Fruit fly (Drosophila melanogaster) whole organism, embryonic: Measurements from ENCODE around the gene wus.

ENCODE experiments used
- CG10147 ChIP-seq: fragments of 200-800 bp; sonication (Bioruptor generic); optimal IDR thresholded peaks from 2 replicates; lab custom pipeline; 2019; ENCODE audit warnings: missing biosample characterization, mild to moderate bottlenecking, missing genetic modification characterization, moderate library complexity
- CG10366 ChIP-seq: fragments of 200-800 bp; sonication (Bioruptor generic); IDR thresholded peaks from 2 replicates; pipeline ENCODE4 v1.3.6; 2022; ENCODE audit warnings: missing biosample characterization, missing genetic modification characterization
- CG11504 ChIP-seq: fragments of 200-800 bp; sonication (Bioruptor generic); optimal IDR thresholded peaks from 3 replicates; lab custom pipeline; 2019; ENCODE audit warnings: missing biosample characterization, mild to moderate bottlenecking, missing genetic modification characterization, moderate library complexity
- CG12769 ChIP-seq: fragments of 200-800 bp; sonication (Bioruptor generic); optimal IDR thresholded peaks from 2 replicates; lab custom pipeline; 2019; ENCODE audit warnings: missing biosample characterization, mild to moderate bottlenecking, missing genetic modification characterization, moderate library complexity
- CG13296 ChIP-seq: fragments of 200-800 bp; sonication (Bioruptor generic); optimal IDR thresholded peaks from 3 replicates; lab custom pipeline; 2018; ENCODE audit warnings: missing biosample characterization, mild to moderate bottlenecking, missing genetic modification characterization
- CG14710 ChIP-seq: fragments of 200-800 bp; sonication (Bioruptor generic); optimal IDR thresholded peaks from 3 replicates; lab custom pipeline; 2019; ENCODE audit warnings: missing biosample characterization, mild to moderate bottlenecking, missing genetic modification characterization, moderate library complexity
- CG15011 ChIP-seq: fragments of 200-800 bp; sonication (Bioruptor generic); optimal IDR thresholded peaks from 3 replicates; lab custom pipeline; 2018; ENCODE audit warnings: missing biosample characterization, mild to moderate bottlenecking, missing genetic modification characterization
- CG15601 ChIP-seq: fragments of 200-800 bp; sonication (Bioruptor generic); optimal IDR thresholded peaks from 3 replicates; lab custom pipeline; 2019; ENCODE audit warnings: missing biosample characterization, mild to moderate bottlenecking, missing genetic modification characterization, moderate library complexity
- CG1602 ChIP-seq: fragments of 200-800 bp; sonication (Bioruptor generic); optimal IDR thresholded peaks from 3 replicates; lab custom pipeline; 2016; ENCODE audit warnings: missing biosample characterization, missing genetic modification characterization
- CG1647 ChIP-seq: fragments of 200-800 bp; sonication (Bioruptor generic); optimal IDR thresholded peaks from 3 replicates; lab custom pipeline; 2016; ENCODE audit warnings: missing biosample characterization, missing genetic modification characterization
- CG17361 ChIP-seq: fragments of 200-800 bp; sonication (Bioruptor generic); IDR thresholded peaks from 3 replicates; pipeline ENCODE4 v1.3.6; 2022; ENCODE audit warnings: missing biosample characterization, missing genetic modification characterization
- CG17612 ChIP-seq: fragments of 200-800 bp; sonication (Bioruptor generic); IDR thresholded peaks from 2 replicates; pipeline ENCODE4 v1.3.6; 2022; ENCODE audit warnings: missing biosample characterization, missing genetic modification characterization
- CG18476 ChIP-seq: fragments of 200-800 bp; sonication (Bioruptor generic); optimal IDR thresholded peaks from 2 replicates; lab custom pipeline; 2016; ENCODE audit warnings: missing biosample characterization, mild to moderate bottlenecking, missing genetic modification characterization
- CG31441 ChIP-seq: fragments of 200-800 bp; sonication (Bioruptor generic); IDR thresholded peaks from 2 replicates; pipeline ENCODE4 v1.3.6; 2022; ENCODE audit warnings: missing biosample characterization, missing genetic modification characterization
- CG4328 ChIP-seq: fragments of 200-800 bp; sonication (Bioruptor generic); optimal IDR thresholded peaks from 3 replicates; lab custom pipeline; 2017; ENCODE audit warnings: missing biosample characterization, missing genetic modification reagents, missing genetic modification characterization
- CG7372 ChIP-seq: fragments of 200-800 bp; sonication (Bioruptor generic); IDR thresholded peaks from 2 replicates; pipeline ENCODE4 v1.3.6; 2022; ENCODE audit warnings: missing biosample characterization, missing genetic modification characterization
- CG8281 ChIP-seq: fragments of 200-800 bp; sonication (Bioruptor generic); optimal IDR thresholded peaks from 2 replicates; lab custom pipeline; 2018; ENCODE audit warnings: missing biosample characterization, mild to moderate bottlenecking, missing genetic modification characterization, moderate library complexity
- CG8290 ChIP-seq, 3 experiments: fragments of 200-800 bp; sonication (Bioruptor generic); optimal IDR thresholded peaks; 2 replicates each; lab custom pipeline; 2016 to 2019; ENCODE audit warnings: missing biosample characterization in 3 of 3, missing genetic modification characterization in 3 of 3, mild to moderate bottlenecking in 2 of 3, moderate library complexity in 1 of 3
- CG8359 ChIP-seq: fragments of 200-800 bp; sonication (Bioruptor generic); optimal IDR thresholded peaks from 2 replicates; lab custom pipeline; 2017; ENCODE audit warnings: missing biosample characterization, mild to moderate bottlenecking, missing genetic modification characterization, borderline replicate concordance
- Chrac-16 ChIP-seq: fragments of 200-800 bp; sonication (Bioruptor generic); optimal IDR thresholded peaks from 3 replicates; lab custom pipeline; 2016; ENCODE audit warnings: missing biosample characterization, missing genetic modification characterization
- Ets65A ChIP-seq: fragments of 200-800 bp; sonication (Bioruptor generic); peaks from one replicate; lab custom pipeline; 2016; ENCODE audit warnings: missing biosample characterization, missing genetic modification characterization
- H2.0 ChIP-seq: fragments of 200-800 bp; sonication (Bioruptor generic); IDR thresholded peaks from 2 replicates; pipeline ENCODE4 v1.3.6; 2022; ENCODE audit warnings: missing biosample characterization, missing genetic modification characterization
- Meics ChIP-seq: fragments of 200-800 bp; sonication (Bioruptor generic); optimal IDR thresholded peaks from 2 replicates; lab custom pipeline; 2017; ENCODE audit warnings: missing biosample characterization, mild to moderate bottlenecking, missing genetic modification characterization
- NFAT ChIP-seq: fragments of 200-800 bp; sonication (Bioruptor generic); IDR thresholded peaks from 2 replicates; pipeline ENCODE4 v1.3.6; 2022; ENCODE audit warnings: missing biosample characterization, missing genetic modification characterization
- Oaz ChIP-seq: fragments of 200-800 bp; sonication (Bioruptor generic); IDR thresholded peaks from 2 replicates; pipeline ENCODE4 v1.3.6; 2022; ENCODE audit warnings: missing biosample characterization, missing genetic modification characterization
- Rfx ChIP-seq: fragments of 200-800 bp; sonication (Bioruptor generic); IDR thresholded peaks from 2 replicates; pipeline ENCODE4 v1.3.6; 2022; ENCODE audit warnings: missing biosample characterization, missing genetic modification characterization
- Spps ChIP-seq: fragments of 200-800 bp; sonication (Bioruptor generic); optimal IDR thresholded peaks from 2 replicates; lab custom pipeline; 2018; ENCODE audit warnings: missing biosample characterization, mild to moderate bottlenecking, missing genetic modification characterization
- Taf1 ChIP-seq: fragments of 200-800 bp; sonication (Bioruptor generic); IDR thresholded peaks from 2 replicates; pipeline ENCODE4 v1.3.6; 2022; ENCODE audit warnings: missing biosample characterization, missing genetic modification characterization
- az2 ChIP-seq: fragments of 200-800 bp; sonication (Bioruptor generic); optimal IDR thresholded peaks from 3 replicates; lab custom pipeline; 2016; ENCODE audit warnings: missing biosample characterization, missing genetic modification characterization
- caup ChIP-seq: fragments of 200-800 bp; sonication (Bioruptor generic); optimal IDR thresholded peaks from 3 replicates; lab custom pipeline; 2017; ENCODE audit warnings: missing biosample characterization, mild to moderate bottlenecking, missing genetic modification characterization, moderate library complexity; ENCODE audit not compliant: severe bottlenecking
- crol ChIP-seq: fragments of 200-800 bp; sonication (Bioruptor generic); IDR thresholded peaks from 2 replicates; pipeline ENCODE4 v1.3.6; 2022; ENCODE audit warnings: missing biosample characterization, missing genetic modification characterization
- dan ChIP-seq: fragments of 200-800 bp; sonication (Bioruptor generic); IDR thresholded peaks from 2 replicates; pipeline ENCODE4 v1.3.6; 2022; ENCODE audit warnings: missing biosample characterization, missing genetic modification characterization
- dpn ChIP-seq, 2 experiments: fragments of 200-800 bp; sonication (Bioruptor generic); optimal IDR thresholded peaks; 3 replicates each; lab custom pipeline; 2016; ENCODE audit warnings: missing biosample characterization in 2 of 2, missing genetic modification characterization in 2 of 2
- exex ChIP-seq: fragments of 200-800 bp; sonication (Bioruptor generic); optimal IDR thresholded peaks from 4 replicates; lab custom pipeline; 2018; ENCODE audit warnings: missing biosample characterization, mild to moderate bottlenecking, missing genetic modification characterization, moderate library complexity
- fd96Cb ChIP-seq: fragments of 200-800 bp; sonication (Bioruptor generic); optimal IDR thresholded peaks from 2 replicates; lab custom pipeline; 2018; ENCODE audit warnings: missing biosample characterization, mild to moderate bottlenecking, missing genetic modification characterization, moderate library complexity
- gce ChIP-seq: fragments of 200-800 bp; sonication (Bioruptor generic); IDR thresholded peaks from 3 replicates; pipeline ENCODE4 v1.3.6; 2022; ENCODE audit warnings: missing biosample characterization, missing genetic modification characterization
- grau ChIP-seq: fragments of 200-800 bp; optimal IDR thresholded peaks from 3 replicates; lab custom pipeline; 2019; ENCODE audit warnings: missing biosample characterization, mild to moderate bottlenecking, missing genetic modification characterization, moderate library complexity
- hb ChIP-seq: fragments of 200-800 bp; sonication (Bioruptor generic); IDR thresholded peaks from 3 replicates; pipeline ENCODE4 v1.3.6; 2022; ENCODE audit warnings: missing biosample characterization, missing genetic modification characterization; ENCODE audit not compliant: partially characterized antibody
- jing ChIP-seq: fragments of 200-800 bp; sonication (Bioruptor generic); optimal IDR thresholded peaks from 2 replicates; lab custom pipeline; 2018; ENCODE audit warnings: missing biosample characterization, mild to moderate bottlenecking, missing genetic modification characterization
- kay ChIP-seq: fragments of 200-800 bp; sonication (Bioruptor generic); optimal IDR thresholded peaks from 2 replicates; lab custom pipeline; 2016; ENCODE audit warnings: missing biosample characterization, missing genetic modification characterization
- lov ChIP-seq, 2 experiments: fragments of 200-800 bp in 1 of 2; fragments of >200 bp in 1 of 2; sonication (Bioruptor generic) in 1 of 2; IDR thresholded peaks in 1 of 2; optimal IDR thresholded peaks in 1 of 2; 2 replicates in 1 of 2; 3 replicates in 1 of 2; pipeline versions ENCODE4 v1.3.6 to Lab custom; 2017 to 2022; ENCODE audit warnings: missing biosample characterization in 1 of 2, missing genetic modification characterization in 1 of 2
- maf-S ChIP-seq: fragments of 200-800 bp; sonication (Bioruptor generic); optimal IDR thresholded peaks from 2 replicates; lab custom pipeline; 2016; ENCODE audit warnings: missing biosample characterization, missing genetic modification characterization
- oc ChIP-seq: fragments of 200-800 bp; sonication (Bioruptor generic); optimal IDR thresholded peaks from 2 replicates; lab custom pipeline; 2018; ENCODE audit warnings: missing biosample characterization, mild to moderate bottlenecking, missing genetic modification characterization, moderate library complexity
- prd ChIP-seq, 3 experiments: fragments of >200 bp in 2 of 3; fragments of 200-800 bp in 1 of 3; sonication (Bioruptor generic) in 1 of 3; optimal IDR thresholded peaks in 2 of 3; IDR thresholded peaks in 1 of 3; 2 replicates in 2 of 3; 3 replicates in 1 of 3; pipeline versions ENCODE4 v1.3.6 to Lab custom; 2017 to 2022; ENCODE audit warnings: missing biosample characterization in 1 of 3, missing genetic modification characterization in 1 of 3
- shn ChIP-seq: fragments of 200-800 bp; sonication (Bioruptor generic); optimal IDR thresholded peaks from 3 replicates; lab custom pipeline; 2016; ENCODE audit warnings: missing biosample characterization, missing genetic modification characterization
- sisA ChIP-seq: fragments of 200-800 bp; sonication (Bioruptor generic); IDR thresholded peaks from 2 replicates; pipeline ENCODE4 v1.3.6; 2022; ENCODE audit warnings: missing biosample characterization, missing genetic modification characterization
- ssp ChIP-seq: fragments of 200-800 bp; sonication (Bioruptor generic); IDR thresholded peaks from 2 replicates; pipeline ENCODE4 v1.3.6; 2022; ENCODE audit warnings: missing biosample characterization, missing genetic modification characterization

Gene wus

dm6 chrX:16930465-16931286, 10.0 kb downstream of the wus start (continued):
- TF ChIP-seq NFAT (GFP tag; lab: Robert Waterston, UW), result peak; percentile 57
- peak; percentile 51 for TF ChIP-seq ssp (GFP tag; lab: Robert Waterston, UW)
- peak; percentile 7 for TF ChIP-seq Spps (tag; lab: Kevin White, UChicago)
- TF ChIP-seq CG15011 (GFP tag; lab: Kevin White, UChicago), result no peak
- TF ChIP-seq CG18476 (GFP tag; lab: Kevin White, UChicago), result peak; percentile 55
- TF ChIP-seq CG31441 (GFP tag; lab: Robert Waterston, UW), result peak; percentile 79
- TF ChIP-seq shn, result no peak
- peak; percentile 100 for TF ChIP-seq CG11504 (tag; lab: Kevin White, UChicago)
- TF ChIP-seq CG8281, result peak; percentile 24
- peak; percentile 77 for TF ChIP-seq Rfx (GFP tag; lab: Robert Waterston, UW)
- peak; percentile 73 for TF ChIP-seq oc (tag; lab: Kevin White, UChicago)
- TF ChIP-seq CG14710 (tag; lab: Kevin White, UChicago), result peak; percentile 49
- no peak for TF ChIP-seq lov (optimal IDR thresholded peaks at IDR 0.05; lab: Kevin White, UChicago)
- no peak for TF ChIP-seq lov (GFP tag; IDR thresholded peaks at IDR 0.05; lab: Robert Waterston, UW)
- TF ChIP-seq CG10147 (GFP tag; lab: Kevin White, UChicago), result peak; percentile 50
- peak; percentile 60 for TF ChIP-seq grau
- TF ChIP-seq CG7372 (GFP tag; lab: Robert Waterston, UW), result peak; percentile 46
- no peak for TF ChIP-seq dan
- TF ChIP-seq CG15601, result peak; percentile 55
- peak; percentile 47 for TF ChIP-seq Chrac-16
- no peak for TF ChIP-seq Ets65A (GFP tag; lab: Kevin White, UChicago)
- TF ChIP-seq sisA (GFP tag; lab: Robert Waterston, UW), result peak; percentile 71
- TF ChIP-seq CG1647, result no peak
- TF ChIP-seq CG1602 (GFP tag; lab: Kevin White, UChicago), result peak; percentile 39
- TF ChIP-seq CG17612 (GFP tag; lab: Robert Waterston, UW), result no peak
- peak; percentile 63 for TF ChIP-seq CG10366 (GFP tag; lab: Robert Waterston, UW)
- peak; percentile 36 for TF ChIP-seq az2 (GFP tag; lab: Kevin White, UChicago)
- TF ChIP-seq CG4328, result peak; percentile 17
- no peak for TF ChIP-seq hb
- peak; percentile 72 for TF ChIP-seq CG17361 (GFP tag; lab: Robert Waterston, UW)
- peak; percentile 32 to 45 for TF ChIP-seq dpn (GFP tag; optimal IDR thresholded peaks at IDR 0.05; lab: Kevin White, UChicago)
- TF ChIP-seq CG12769 (tag; lab: Kevin White, UChicago), result peak; percentile 74
- TF ChIP-seq CG8359 (GFP tag; lab: Kevin White, UChicago), result peak; percentile 14
- TF ChIP-seq jing, result no peak
- peak; percentile 67 for TF ChIP-seq Meics (GFP tag; lab: Kevin White, UChicago)
- no peak for TF ChIP-seq maf-S
- TF ChIP-seq prd (optimal IDR thresholded peaks at IDR 0.05; lab: Kevin White, UChicago), result no peak
- peak; percentile 71 for TF ChIP-seq prd (GFP tag; IDR thresholded peaks at IDR 0.05; lab: Robert Waterston, UW)
- peak; percentile 9; the same call in 1 of the 2 replicates for TF ChIP-seq Taf1 (GFP tag; lab: Robert Waterston, UW)
- peak; percentile 36 for TF ChIP-seq CG13296 (GFP tag; lab: Kevin White, UChicago)
- TF ChIP-seq caup (GFP tag; lab: Kevin White, UChicago), result peak; percentile 44
- no peak for TF ChIP-seq CG8290 (GFP tag; optimal IDR thresholded peaks at IDR 0.05; lab: Kevin White, UChicago)
- TF ChIP-seq CG8290 (tag; optimal IDR thresholded peaks at IDR 0.05; lab: Kevin White, UChicago), result peak in 1 of 2 experiments; percentile 21
- peak; percentile 20 for TF ChIP-seq kay (GFP tag; lab: Kevin White, UChicago)
- peak; percentile 68 for TF ChIP-seq fd96Cb (tag; lab: Kevin White, UChicago)
- peak; percentile 63; the same call in 1 of the 3 replicates for TF ChIP-seq gce
- TF ChIP-seq H2.0 (GFP tag; lab: Robert Waterston, UW), result peak; percentile 57
- peak; percentile 55; the same call in 1 of the 2 replicates for TF ChIP-seq Oaz (GFP tag; lab: Robert Waterston, UW)
- no peak for TF ChIP-seq exex (tag; lab: Kevin White, UChicago)
- TF ChIP-seq crol (GFP tag; lab: Robert Waterston, UW), result peak; percentile 83
